Worm (Caenorhabditis elegans) whole organism, L4/young adult: Measurements from ENCODE around the gene ifas-1.

ENCODE experiments used
- W03F9.2 ChIP-seq: fragments of 150-350 bp; optimal IDR thresholded peaks from 2 replicates; lab custom pipeline; 2014; ENCODE audit warnings: missing biosample characterization, missing genetic modification characterization
- dao-5 ChIP-seq: sonication (generic microtip); optimal IDR thresholded peaks from 2 replicates; lab custom pipeline; 2016; ENCODE audit warnings: missing genotype, missing genetic modification characterization, moderate library complexity, missing compliant biosample characterization
- him-1 ChIP-seq: sonication (generic microtip); optimal IDR thresholded peaks from 2 replicates; lab custom pipeline; 2016; ENCODE audit warnings: missing genotype, missing genetic modification reagents, missing genetic modification characterization, missing compliant biosample characterization

ce11 chrII:3669315-3669714 is 19.2 kb downstream of the ifas-1 start, which contains the start of gene srx-97:
- TF ChIP-seq him-1: no peak
- TF ChIP-seq W03F9.2: no peak
- no peak for TF ChIP-seq dao-5 (tag; lab: Kevin White, UChicago)
